Worm (Caenorhabditis elegans): Measurements from ENCODE around the gene npr-25.

Gene npr-25

DNA sequence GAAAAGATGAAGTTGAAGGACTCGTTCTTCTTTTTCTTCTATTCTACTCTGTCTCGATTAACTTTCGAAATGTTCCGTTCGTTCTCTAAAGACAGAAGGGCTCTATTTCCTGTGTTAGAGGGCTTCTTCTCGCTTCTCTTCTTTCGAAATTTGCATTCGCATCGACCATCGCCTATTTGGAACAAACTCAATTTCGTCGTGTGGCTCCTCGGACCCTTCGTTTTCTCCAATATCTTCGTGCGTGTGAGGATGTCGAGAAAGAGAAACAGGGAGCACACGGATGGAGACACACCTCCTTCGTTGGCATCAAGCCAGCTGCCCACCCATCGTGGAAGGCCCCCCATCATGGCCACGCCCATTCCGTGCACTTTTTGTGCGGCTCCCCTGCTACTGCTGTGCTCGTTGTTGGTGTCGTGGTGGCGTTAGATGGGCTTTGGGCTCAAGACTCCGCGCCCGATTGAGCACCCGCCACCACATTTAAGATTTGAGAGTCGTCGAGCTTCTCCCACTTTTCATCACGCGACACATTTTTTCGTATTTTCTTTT is 11.6 kb downstream of the npr-25 start (continued):
- TF ChIP-seq snu-23 (GFP tag; optimal IDR thresholded peaks at IDR 0.05): no peak

DNA sequence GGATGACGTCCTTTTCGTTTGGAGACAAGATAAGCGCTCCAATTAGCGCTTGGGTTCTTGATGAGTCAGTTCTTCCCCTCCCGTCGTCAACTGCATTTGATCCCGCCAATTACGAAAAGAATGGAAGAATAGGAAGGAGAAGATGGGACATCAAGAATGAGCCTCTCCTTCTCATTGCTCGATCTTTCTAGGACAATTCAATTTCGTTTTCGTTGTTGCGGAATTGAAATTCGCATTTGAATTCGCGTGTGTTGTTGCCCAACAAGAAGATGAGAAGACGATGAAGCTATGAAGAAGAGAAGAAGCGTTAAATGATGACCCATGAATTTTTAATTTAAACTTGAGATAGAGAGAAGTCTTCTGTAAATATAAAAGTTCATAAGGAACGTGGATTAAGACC is 15.9 kb downstream of the npr-25 start:
- peak; percentile 25 for TF ChIP-seq lin-14 (GFP tag; optimal IDR thresholded peaks at IDR 0.05)
- no peak for TF ChIP-seq C04F5.9 (tag; optimal IDR thresholded peaks at IDR 0.05)
- no peak for TF ChIP-seq swsn-7 (tag; optimal IDR thresholded peaks at IDR 0.05)
- TF ChIP-seq ceh-82 (tag; optimal IDR thresholded peaks at IDR 0.05): peak in 1 of 3 experiments; percentile 21
- TF ChIP-seq fkh-10 (GFP tag; optimal IDR thresholded peaks at IDR 0.05): peak; percentile 58
- no peak for TF ChIP-seq fkh-4 (tag; optimal IDR thresholded peaks at IDR 0.05; ENCODE audit: borderline replicate concordance)
- TF ChIP-seq nhr-237 (tag; optimal IDR thresholded peaks at IDR 0.05): no peak
- no peak for TF ChIP-seq pqm-1 (tag; optimal IDR thresholded peaks at IDR 0.05)
- TF ChIP-seq egl-13 (tag; optimal IDR thresholded peaks at IDR 0.05): no peak

DNA sequence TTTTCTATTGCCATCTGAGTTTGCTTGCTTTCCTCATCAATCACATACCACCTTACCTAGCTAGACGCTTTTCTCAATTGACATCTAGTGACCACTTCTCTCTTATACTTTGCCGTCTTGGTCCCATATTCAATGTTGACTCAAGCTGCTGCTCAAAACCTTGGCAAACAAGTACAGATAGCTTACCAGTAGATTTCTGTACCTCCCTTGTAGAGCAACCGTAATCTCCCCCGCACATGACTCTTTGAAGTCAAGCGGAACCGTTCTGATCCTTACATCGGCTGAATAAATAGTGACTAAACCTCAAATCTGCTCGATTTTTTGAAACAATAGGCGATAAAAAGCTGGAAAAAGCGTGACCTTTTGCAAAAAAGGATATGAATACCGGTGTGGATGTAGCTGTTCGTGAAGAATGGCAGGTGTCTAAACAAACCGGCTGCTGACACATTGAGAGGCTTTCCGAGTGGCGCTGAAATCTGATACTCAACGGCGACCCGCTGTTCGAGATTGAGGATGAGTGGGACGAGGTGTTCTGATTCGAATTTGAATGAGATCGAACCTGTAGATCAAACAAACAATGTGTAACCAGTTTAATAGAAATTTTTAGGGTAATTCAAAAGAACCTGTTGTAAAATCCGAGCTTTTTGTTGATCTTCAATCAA is 16.9 kb downstream of the npr-25 start:
- TF ChIP-seq ces-1 (GFP tag; optimal IDR thresholded peaks at IDR 0.05) (no peak), xbp-1 (tag; optimal IDR thresholded peaks at IDR 0.05) (no peak), nhr-20 (tag; optimal IDR thresholded peaks at IDR 0.05) (no peak), sox-4 (tag; optimal IDR thresholded peaks at IDR 0.05) (no peak), elt-2 (tag; optimal IDR thresholded peaks at IDR 0.05) (no peak), efl-3 (GFP tag; optimal IDR thresholded peaks at IDR 0.05) (no peak), F16B12.6 (tag; optimal IDR thresholded peaks at IDR 0.05) (no peak), C34B4.2 (tag; optimal IDR thresholded peaks at IDR 0.05) (no peak), zip-4 (GFP tag; optimal IDR thresholded peaks at IDR 0.05) (no peak)

DNA sequence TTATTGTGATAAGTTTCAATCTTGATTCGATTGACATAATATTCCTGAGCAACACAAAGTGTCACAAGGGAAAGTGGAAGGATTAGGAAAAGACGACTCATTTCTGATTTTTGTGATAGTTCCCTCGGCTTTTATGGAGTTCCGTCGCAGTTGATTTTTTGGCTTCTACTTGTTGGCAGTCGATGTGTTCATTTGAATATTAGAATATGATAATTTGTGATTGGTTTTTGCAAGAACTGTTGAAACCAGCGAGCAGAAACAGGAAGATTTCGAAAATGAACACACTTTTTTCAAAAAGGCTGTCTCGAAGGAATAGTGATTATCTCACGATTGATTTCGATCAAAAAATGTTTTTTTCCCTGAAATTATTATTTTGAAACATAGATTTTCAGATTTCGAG is 18.6 kb downstream of the npr-25 start, which contains the start of gene T02E9.6:
TSS of gene T02E9.6 (minus strand) at position 101 of the 400 bp plus-strand sequence.
- TF ChIP-seq blmp-1 (tag; optimal IDR thresholded peaks at IDR 0.05): no peak
- no peak for TF ChIP-seq egl-13 (tag; optimal IDR thresholded peaks at IDR 0.05)
- TF ChIP-seq nhr-76 (tag; optimal IDR thresholded peaks at IDR 0.05): no peak
- TF ChIP-seq efl-1 (optimal IDR thresholded peaks at IDR 0.05): no peak
- peak in 1 of 2 experiments; percentile 62 for TF ChIP-seq efl-1 (GFP tag; optimal IDR thresholded peaks at IDR 0.05 in 1 of 2)
- no peak for TF ChIP-seq mef-2 (tag; optimal IDR thresholded peaks at IDR 0.05)
- no peak for TF ChIP-seq ces-1 (GFP tag; optimal IDR thresholded peaks at IDR 0.05)
- no peak for TF ChIP-seq F16B12.6 (tag; optimal IDR thresholded peaks at IDR 0.05)

DNA sequence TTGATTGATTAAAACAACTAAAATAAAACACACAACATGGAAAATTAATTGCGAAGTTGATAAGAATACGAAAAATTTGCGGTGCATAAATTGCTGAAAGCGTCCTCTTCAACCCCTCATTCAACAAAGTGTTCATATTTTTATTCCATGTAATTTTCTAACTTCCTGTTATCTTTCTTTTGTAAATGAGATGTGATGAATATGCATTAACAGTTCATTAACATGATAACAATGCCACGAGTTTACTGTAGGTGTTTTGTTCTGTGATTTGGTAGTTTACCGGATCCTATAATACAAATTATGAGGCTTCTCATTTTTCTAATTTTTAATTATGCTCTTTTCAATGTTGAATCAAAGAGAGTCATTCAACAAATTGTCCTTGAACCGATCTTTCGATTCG is 23.7 kb downstream of the npr-25 start, which contains the start of gene F47G9.6:
TSS of gene F47G9.6 (plus strand) at position 301 of the 400 bp plus-strand sequence.
- TF ChIP-seq vab-15 (tag; optimal IDR thresholded peaks at IDR 0.05) (no peak), ceh-90 (tag; optimal IDR thresholded peaks at IDR 0.05) (no peak), hlh-4 (tag; optimal IDR thresholded peaks at IDR 0.05) (no peak), xbp-1 (tag; optimal IDR thresholded peaks at IDR 0.05) (no peak), lin-14 (GFP tag; optimal IDR thresholded peaks at IDR 0.05) (no peak), C34B4.2 (tag; optimal IDR thresholded peaks at IDR 0.05) (no peak), ceh-8 (GFP tag; optimal IDR thresholded peaks at IDR 0.05) (no peak), lin-13 (GFP tag; optimal IDR thresholded peaks at IDR 0.05) (no peak), ztf-11 (tag; optimal IDR thresholded peaks at IDR 0.05) (no peak), nhr-19 (GFP tag; conservative IDR thresholded peaks at IDR 0.05) (no peak), blmp-1 (tag; optimal IDR thresholded peaks at IDR 0.05) (no peak), lsy-2 (tag; optimal IDR thresholded peaks at IDR 0.05) (no peak), mep-1 (tag; optimal IDR thresholded peaks at IDR 0.05) (no peak)

Measured in whole organism, L1 larva.